Fruit fly (Drosophila melanogaster) S2 (cell line): Measurements from ENCODE around the gene CG32537.

ENCODE experiments used
- CG8478 ChIP-seq: fragments of >200 bp; optimal IDR thresholded peaks from 2 replicates; lab custom pipeline; 2018
- CTCF ChIP-seq, 2 experiments: fragments of >200 bp; optimal IDR thresholded peaks; 2 replicates each; lab custom pipeline; 2018

CG32537 gene

DNA sequence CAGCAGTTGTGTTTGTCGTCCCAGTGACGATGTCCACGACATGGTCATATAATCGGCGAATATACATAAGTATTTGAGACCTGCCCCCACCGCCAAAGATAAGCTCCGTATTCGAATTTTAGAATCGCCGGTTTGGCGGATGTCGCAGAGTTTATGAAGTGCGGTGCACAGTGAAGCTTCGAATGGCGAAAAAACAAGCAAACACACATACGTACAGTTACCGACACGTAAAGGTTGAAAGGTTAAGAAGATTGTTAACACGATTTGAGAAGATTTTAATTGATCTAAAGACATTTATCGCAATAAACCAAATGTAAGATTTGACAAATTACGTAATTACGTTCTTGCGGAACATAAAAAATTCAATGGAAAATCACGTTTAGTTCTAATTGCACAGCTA is 33.3 kb upstream of the CG32537 start:
- TF ChIP-seq CTCF (optimal IDR thresholded peaks at IDR 0.05; lab: Kevin White, UChicago) = no peak
- no peak for TF ChIP-seq CG8478 (lab: Kevin White, UChicago)

DNA sequence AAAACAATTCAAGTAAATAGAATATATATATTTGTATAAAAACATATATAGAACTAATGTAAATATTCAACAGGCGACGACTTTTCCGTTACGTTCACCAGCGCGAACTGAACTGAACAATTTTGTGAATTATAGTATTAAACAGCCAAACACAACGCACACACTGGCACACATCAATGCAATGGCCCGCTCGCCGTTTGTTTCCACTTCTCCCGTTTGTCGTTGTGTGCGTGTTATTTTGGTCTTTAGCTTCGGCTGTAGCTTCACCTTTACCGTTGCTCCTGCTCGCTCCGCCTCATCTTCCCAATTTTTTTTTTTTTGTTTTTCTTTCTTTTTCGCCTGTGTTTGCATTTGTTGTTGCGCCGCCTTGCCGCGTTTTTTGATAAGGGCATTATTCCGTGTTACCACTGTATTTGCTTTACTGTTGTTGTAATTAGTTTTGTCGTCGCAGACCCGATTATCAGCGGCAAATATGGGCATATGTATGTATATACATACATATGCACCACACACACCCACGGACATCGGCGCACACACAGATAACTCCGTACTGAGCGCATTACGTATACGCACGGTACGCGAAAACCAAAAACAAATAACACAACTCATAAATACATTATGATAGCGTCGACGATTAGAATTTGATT is 31.6 kb upstream of the CG32537 start, which contains the start of gene CG8051:
TSS of gene CG8051 (minus strand) at position 116 of the 647 bp plus-strand sequence.
- TF ChIP-seq CG8478 (lab: Kevin White, UChicago) (no peak), CTCF (optimal IDR thresholded peaks at IDR 0.05; lab: Kevin White, UChicago) (no peak)

DNA sequence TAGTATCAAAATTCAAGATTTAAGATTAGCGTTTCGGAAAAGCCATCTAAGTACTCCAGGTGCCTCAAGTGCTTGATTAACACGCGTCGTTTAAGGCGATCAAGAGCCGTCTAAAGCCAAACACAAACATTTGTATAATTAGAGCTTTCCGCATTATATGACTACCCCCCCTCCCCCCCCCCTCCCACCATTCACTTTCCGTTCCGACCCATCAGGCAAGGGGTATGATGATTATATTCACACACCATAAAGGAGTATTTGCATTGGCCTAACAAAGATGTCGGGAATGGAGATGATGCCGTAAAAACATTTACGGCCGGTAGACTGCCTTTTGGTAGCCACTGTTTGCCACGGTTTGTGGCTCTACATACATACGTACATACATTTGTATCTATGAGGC is 30.2 kb upstream of the CG32537 start:
- TF ChIP-seq CG8478 (lab: Kevin White, UChicago) (no peak), CTCF (optimal IDR thresholded peaks at IDR 0.05; lab: Kevin White, UChicago) (no peak)

DNA sequence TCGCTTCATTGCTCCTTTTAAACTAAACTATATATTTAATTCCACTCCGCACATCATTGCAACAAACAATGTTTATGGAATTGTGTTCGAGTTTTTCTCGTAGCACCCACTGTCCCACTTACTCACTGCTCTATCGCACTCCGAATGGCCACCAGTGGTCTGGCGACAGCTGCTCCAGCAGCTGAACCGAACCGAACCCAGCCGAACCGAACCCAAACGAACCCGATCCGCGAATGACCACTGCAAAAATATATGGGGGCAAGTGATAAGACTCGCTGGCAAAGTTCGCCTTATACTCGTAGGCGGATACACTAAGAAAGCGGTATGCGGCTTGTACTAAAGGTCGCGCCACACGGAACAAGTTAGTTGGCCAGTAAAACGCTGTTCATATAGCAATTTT is 28.8 kb upstream of the CG32537 start:
- TF ChIP-seq CTCF (optimal IDR thresholded peaks at IDR 0.05; lab: Kevin White, UChicago) (no peak), CG8478 (lab: Kevin White, UChicago) (no peak)

DNA sequence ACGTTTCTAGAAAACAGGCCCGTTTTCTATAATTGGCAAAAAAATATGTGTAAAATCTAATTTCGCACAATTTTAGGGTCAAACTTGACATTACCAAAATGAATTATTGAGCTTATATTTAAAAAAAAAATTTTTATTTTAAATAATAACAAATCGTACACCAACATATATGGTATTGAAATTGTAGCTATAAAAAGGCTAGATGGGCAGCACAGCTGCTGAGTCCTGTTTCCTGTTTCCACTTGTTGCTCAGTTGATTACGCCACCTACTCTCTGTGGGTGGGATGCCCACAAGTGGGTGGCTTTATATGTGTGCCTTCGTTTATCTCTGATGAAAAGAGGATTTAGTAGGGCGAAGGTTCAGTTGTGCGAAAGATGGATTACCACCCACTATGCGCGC is 23.0 kb upstream of the CG32537 start:
- TF ChIP-seq CTCF (optimal IDR thresholded peaks at IDR 0.05; lab: Kevin White, UChicago) (no peak), CG8478 (lab: Kevin White, UChicago) (no peak)

DNA sequence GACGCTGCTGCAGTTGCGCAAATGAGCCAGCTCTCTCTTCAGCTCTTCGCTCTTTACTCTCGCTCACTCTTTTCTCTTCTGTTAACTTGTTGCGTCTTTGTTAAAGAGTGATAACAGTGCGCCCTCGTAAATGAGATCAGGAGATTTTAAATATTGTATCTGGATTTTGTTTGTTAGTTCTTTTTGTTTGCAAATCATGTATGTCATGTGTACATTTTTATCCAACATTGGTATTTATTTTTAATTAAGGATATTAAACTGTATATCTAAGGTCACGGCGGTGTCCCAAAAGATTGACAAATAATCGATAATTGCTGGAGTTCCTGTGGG is 22.4 kb upstream of the CG32537 start:
- TF ChIP-seq CTCF (optimal IDR thresholded peaks at IDR 0.05; lab: Kevin White, UChicago) (no peak), CG8478 (lab: Kevin White, UChicago) (no peak)

DNA sequence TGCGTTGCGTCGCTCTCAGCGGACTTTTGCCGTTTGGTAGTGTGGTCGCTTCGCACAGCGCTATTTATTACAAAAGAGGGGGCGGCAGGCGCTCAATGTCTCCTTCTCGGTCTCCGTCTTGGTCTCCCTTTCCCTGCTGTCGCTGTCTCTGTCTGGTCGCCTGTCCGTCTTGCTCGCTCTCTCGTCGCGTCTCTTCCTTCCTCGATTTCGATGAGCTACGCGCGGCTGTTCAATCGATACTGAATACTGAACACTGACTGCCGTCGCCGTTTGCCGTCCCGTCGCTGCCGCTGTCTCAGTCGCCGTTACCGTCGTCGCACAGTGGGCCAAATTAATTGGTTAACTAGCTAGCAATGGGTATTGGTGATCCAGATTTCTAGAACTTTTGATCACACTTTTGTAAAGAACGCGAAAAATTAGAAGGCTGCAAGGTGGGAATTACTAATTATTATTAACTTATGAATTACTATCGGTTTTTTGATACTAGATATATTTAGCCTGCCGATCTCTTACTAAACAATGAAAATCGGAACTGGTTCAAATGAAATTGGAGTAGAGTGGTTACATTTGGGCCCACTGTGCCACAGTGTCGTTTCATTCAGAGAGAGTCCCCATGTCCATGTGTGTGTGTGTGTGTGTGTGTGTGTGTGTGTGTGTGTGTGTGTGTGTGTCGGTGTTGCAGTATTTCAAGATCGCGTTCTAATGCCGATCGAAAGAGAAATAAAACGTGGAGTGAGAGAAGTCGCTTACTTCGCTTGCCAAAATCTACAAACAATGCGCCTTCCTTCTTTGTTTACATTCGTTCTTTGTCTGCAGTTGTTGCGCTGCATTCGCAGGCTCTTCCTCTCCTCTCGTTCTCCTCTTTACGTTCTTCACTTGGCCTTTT is 21.8 kb upstream of the CG32537 start, which contains the start of gene CG8034:
TSS of gene CG8034 (minus strand) at position 264 of the 886 bp plus-strand sequence.
- TF ChIP-seq CTCF (optimal IDR thresholded peaks at IDR 0.05; lab: Kevin White, UChicago) (no peak), CG8478 (lab: Kevin White, UChicago) (no peak)

DNA sequence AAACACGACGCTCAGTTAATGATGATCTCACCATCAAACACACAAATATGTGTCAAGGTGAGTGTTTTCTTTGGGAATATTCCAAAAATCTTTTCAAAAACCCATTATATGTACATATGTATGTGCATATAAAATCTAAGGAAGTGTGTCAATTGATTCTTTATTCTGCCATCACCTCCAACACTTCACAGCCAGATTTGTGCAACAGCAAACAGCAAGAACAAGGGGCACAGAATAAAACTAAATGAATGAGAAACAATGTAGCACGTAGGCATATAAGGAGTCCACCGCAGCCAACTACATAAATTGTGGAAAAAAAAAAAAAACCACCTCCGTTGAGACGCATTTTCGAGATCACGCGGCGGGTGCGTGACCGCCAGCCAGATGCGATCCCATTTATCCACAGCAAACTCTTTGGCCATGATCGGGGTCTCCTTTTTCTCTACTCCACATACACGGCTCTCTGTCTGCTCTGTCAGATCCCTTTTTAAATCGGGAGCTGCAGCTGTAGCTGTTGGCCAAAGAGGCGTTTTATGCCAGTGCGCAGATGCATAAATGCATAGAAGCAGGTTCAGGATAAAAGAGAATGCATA is 19.6 kb upstream of the CG32537 start:
- no peak for TF ChIP-seq CTCF (optimal IDR thresholded peaks at IDR 0.05; lab: Kevin White, UChicago)
- TF ChIP-seq CG8478 (lab: Kevin White, UChicago) = no peak

DNA sequence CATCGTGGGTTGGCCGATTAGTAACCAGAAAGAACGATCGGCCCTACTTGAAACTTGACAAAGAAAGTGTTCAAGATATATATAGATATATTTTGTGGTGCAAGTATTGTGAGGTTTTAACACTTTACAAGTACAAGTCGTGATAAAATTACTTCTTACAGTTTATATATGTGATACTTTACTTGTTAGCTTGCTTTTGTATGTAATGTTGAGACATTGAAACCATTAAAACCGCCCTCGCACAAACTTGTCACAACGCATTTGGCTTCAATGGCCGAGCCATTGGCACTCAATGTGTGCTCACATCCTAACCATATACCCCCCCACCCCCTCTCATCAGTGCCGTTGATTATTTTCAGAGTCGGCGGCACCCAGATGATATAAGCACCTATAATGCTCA is 18.6 kb upstream of the CG32537 start:
- TF ChIP-seq CG8478 (lab: Kevin White, UChicago) (no peak), CTCF (optimal IDR thresholded peaks at IDR 0.05; lab: Kevin White, UChicago) (no peak)

DNA sequence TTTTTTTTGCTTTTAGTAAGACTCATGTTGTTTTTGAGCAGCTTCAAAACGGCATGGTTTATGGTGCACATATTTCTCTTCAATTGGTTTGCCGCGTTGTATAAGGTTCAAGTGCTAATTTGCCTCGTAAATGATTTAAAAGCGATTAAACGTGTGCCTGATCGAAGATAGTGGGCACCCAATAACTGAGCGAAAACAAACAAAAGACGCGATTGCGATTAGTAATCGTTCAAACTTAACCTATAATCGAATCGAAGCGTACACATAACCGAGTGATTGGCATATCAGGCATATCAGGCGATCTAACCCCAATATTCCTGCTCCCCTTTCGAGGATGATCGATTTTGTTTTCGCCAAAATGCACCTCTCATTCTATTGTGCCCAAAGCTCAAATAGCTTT is 17.7 kb upstream of the CG32537 start:
- TF ChIP-seq CTCF (optimal IDR thresholded peaks at IDR 0.05; lab: Kevin White, UChicago) = no peak
- no peak for TF ChIP-seq CG8478 (lab: Kevin White, UChicago)

DNA sequence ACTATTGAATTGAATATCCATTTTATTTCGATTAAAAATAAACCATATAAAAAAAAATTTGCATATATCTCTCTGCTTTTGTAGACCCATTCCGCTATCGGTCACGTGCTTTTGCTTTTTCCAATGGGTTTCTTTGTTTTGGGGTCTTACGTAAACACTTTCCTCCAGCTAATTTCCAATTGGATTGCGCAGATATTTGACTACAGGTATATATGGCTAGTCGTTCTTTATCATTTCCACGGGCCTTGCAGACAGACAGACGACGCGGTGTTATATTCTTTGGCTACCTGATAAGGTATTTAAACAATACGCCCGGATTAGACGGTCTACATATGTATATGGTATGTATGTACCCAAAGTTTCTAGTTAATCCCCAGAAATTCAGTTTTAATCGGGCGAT is 17.0 kb upstream of the CG32537 start:
- TF ChIP-seq CTCF (optimal IDR thresholded peaks at IDR 0.05; lab: Kevin White, UChicago) (no peak), CG8478 (lab: Kevin White, UChicago) (no peak)

DNA sequence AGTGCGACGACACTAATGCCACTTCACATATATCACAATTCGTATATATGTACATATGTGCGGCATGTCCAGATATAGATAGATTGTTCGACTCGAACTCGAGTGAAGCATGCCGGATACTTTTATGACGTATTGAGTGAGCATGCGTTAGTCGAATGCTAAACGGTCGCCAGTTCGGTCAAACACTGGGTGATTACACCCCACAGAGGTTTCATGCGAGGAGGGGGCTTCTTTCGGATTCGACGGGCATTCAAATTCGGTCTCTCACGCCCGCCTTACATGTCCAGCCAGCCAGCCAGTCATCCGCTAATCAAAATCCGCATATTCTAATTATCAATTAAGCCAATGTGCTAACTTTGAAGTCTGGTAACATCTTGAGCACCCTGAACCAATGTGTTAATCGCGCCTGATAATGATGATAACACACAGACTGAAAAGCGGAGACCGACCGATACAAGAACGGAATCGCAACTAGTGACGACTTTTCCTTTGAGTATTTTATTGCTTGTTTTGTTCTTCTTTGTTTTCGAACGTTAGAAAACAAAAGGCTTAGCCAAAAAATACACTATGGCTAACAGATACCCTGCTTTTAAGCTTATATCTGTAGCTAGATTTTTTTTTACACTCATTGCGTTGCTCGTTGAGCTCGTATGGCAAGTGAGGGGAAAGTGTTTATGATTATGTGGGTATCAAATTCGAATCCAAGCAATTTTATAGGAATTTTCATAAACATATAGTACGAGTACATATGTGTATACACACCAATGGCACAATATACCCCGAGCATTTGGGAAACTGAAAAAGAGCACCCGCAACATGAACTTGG is 15.7 kb upstream of the CG32537 start:
- no peak for TF ChIP-seq CTCF (optimal IDR thresholded peaks at IDR 0.05; lab: Kevin White, UChicago)
- no peak for TF ChIP-seq CG8478 (lab: Kevin White, UChicago)

DNA sequence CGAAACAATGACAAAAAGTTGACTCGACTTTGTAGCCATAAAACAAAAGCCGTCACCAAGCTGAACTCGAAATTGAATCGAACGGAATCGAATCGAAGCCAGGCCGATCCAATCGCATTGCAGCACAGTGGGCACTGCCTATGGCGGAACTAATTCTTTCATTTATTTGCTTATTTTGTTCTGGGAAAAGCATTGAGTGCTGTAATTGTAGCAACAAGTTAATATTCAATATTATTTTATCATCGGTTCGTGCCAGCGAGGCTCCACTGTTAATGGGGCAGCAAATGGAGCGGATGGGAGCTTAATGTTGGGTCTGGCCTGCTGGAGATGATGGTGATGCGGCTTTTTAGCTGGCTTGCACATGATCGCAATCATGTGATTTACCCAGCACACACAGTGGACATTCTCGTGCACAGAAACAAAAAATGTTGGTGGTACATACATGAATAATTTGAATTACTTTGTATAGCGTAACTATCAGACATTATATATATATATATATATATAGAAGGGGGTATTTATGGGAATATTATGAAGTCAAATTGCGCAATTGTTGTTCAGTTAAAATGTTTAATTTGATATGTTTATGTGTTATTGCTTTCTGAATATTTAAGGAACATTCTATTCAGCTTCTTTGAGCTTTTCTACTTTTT is 13.1 kb upstream of the CG32537 start:
- TF ChIP-seq CG8478 (lab: Kevin White, UChicago) = no peak
- no peak for TF ChIP-seq CTCF (optimal IDR thresholded peaks at IDR 0.05; lab: Kevin White, UChicago)

DNA sequence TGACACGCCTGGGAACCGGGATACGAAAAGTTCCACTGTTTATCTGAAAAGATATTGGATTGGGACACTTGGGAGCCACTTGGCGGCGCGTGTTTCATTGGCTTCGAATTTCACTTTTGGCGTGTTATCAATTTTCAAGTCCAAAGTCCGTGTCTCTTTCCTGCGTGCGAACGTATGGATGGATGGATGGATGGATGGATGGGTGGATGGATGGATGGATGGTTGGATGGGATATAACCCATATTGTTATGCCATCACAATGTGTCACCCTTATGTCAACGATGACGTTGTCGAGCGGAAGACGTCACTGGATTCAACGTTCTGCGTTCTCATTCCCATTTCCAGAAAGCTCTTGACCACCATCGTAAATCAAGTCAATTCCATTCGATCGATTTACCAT is 11.4 kb upstream of the CG32537 start:
- TF ChIP-seq CG8478 (lab: Kevin White, UChicago) (no peak), CTCF (optimal IDR thresholded peaks at IDR 0.05; lab: Kevin White, UChicago) (no peak)
